Worm (Caenorhabditis elegans) whole organism, mixed stage, embryonic: ENCODE data around the gene ins-9.

Experiments
- M03D4.4 ChIP-seq: sonication (generic microtip); optimal IDR thresholded peaks from 2 replicates; lab custom pipeline; 2017; ENCODE audit warnings: mild to moderate bottlenecking, missing genetic modification characterization, missing compliant biosample characterization
- bed-3 ChIP-seq: fragments of 200-800 bp; sonication (Bioruptor generic); optimal IDR thresholded peaks from 3 replicates; lab custom pipeline; 2018; ENCODE audit warnings: mild to moderate bottlenecking, missing genetic modification characterization, moderate library complexity, missing compliant biosample characterization
- blmp-1 ChIP-seq: fragments of 150-350 bp; optimal IDR thresholded peaks from 2 replicates; lab custom pipeline; 2014; ENCODE audit warnings: missing biosample characterization, missing genetic modification characterization
- ceh-39 ChIP-seq: fragments of 150-350 bp; optimal IDR thresholded peaks from 2 replicates; lab custom pipeline; 2014; ENCODE audit warnings: missing biosample characterization, missing genetic modification characterization
- ceh-43 ChIP-seq: fragments of 200-800 bp; sonication (Bioruptor generic); optimal IDR thresholded peaks from 2 replicates; lab custom pipeline; 2018; ENCODE audit warnings: mild to moderate bottlenecking, missing genetic modification characterization, moderate library complexity, missing compliant biosample characterization
- ceh-83 ChIP-seq: fragments of 200-800 bp; sonication (Bioruptor generic); optimal IDR thresholded peaks from 2 replicates; lab custom pipeline; 2018; ENCODE audit warnings: mild to moderate bottlenecking, missing genetic modification characterization, missing compliant biosample characterization
- ces-1 ChIP-seq: fragments of 150-350 bp; optimal IDR thresholded peaks from 2 replicates; lab custom pipeline; 2014; ENCODE audit warnings: missing biosample characterization, missing genetic modification reagents, missing genetic modification characterization
- cnd-1 ChIP-seq: fragments of 200-800 bp; sonication (Bioruptor generic); optimal IDR thresholded peaks from 2 replicates; lab custom pipeline; 2018; ENCODE audit warnings: mild to moderate bottlenecking, missing genetic modification characterization, missing compliant biosample characterization
- drap-1 ChIP-seq: fragments of 200-800 bp; sonication (Bioruptor generic); optimal IDR thresholded peaks from 3 replicates; lab custom pipeline; 2018; ENCODE audit warnings: mild to moderate bottlenecking, missing genetic modification characterization, missing compliant biosample characterization
- elt-1 ChIP-seq: sonication (generic microtip); optimal IDR thresholded peaks from 2 replicates; lab custom pipeline; 2017; ENCODE audit warnings: missing genetic modification characterization, mild to moderate bottlenecking, missing compliant biosample characterization, antibody characterized with exemption, moderate library complexity, borderline replicate concordance; ENCODE audit not compliant: insufficient read depth
- elt-3 ChIP-seq: fragments of 150-350 bp; optimal IDR thresholded peaks from 2 replicates; lab custom pipeline; 2014; ENCODE audit warnings: missing biosample characterization, missing genetic modification characterization
- flh-1 ChIP-seq: fragments of 200-800 bp; sonication (Bioruptor generic); optimal IDR thresholded peaks from 2 replicates; lab custom pipeline; 2018; ENCODE audit warnings: mild to moderate bottlenecking, missing genetic modification characterization, moderate library complexity, missing compliant biosample characterization
- ham-2 ChIP-seq: fragments of 200-800 bp; sonication (Bioruptor generic); optimal IDR thresholded peaks from 2 replicates; lab custom pipeline; 2018; ENCODE audit warnings: mild to moderate bottlenecking, missing genetic modification characterization, missing compliant biosample characterization
- hlh-1 ChIP-seq: fragments of 150-350 bp; optimal IDR thresholded peaks from 2 replicates; lab custom pipeline; 2014; ENCODE audit warnings: missing biosample characterization, missing genetic modification reagents, missing genetic modification characterization
- lin-13 ChIP-seq: fragments of 150-350 bp; optimal IDR thresholded peaks from 2 replicates; lab custom pipeline; 2014; ENCODE audit warnings: missing biosample characterization, missing genetic modification characterization
- lin-32 ChIP-seq: fragments of 200-800 bp; sonication (Bioruptor generic); optimal IDR thresholded peaks from 2 replicates; lab custom pipeline; 2018; ENCODE audit warnings: mild to moderate bottlenecking, missing genetic modification characterization, missing compliant biosample characterization
- lsy-2 ChIP-seq: fragments of 150-350 bp; optimal IDR thresholded peaks from 2 replicates; lab custom pipeline; 2014; ENCODE audit warnings: missing biosample characterization, missing genetic modification characterization
- mab-5 ChIP-seq: fragments of 150-350 bp; optimal IDR thresholded peaks from 2 replicates; lab custom pipeline; 2014; ENCODE audit warnings: missing biosample characterization, missing genetic modification characterization
- mep-1 ChIP-seq: fragments of 150-350 bp; optimal IDR thresholded peaks from 2 replicates; lab custom pipeline; 2017; ENCODE audit warnings: missing biosample characterization, missing genetic modification reagents, missing genetic modification characterization, inconsistent platforms
- mls-2 ChIP-seq: sonication (generic microtip); optimal IDR thresholded peaks from 2 replicates; lab custom pipeline; 2016; ENCODE audit warnings: mild to moderate bottlenecking, missing genetic modification characterization, moderate library complexity, missing compliant biosample characterization
- nhr-2 ChIP-seq: fragments of 150-350 bp; optimal IDR thresholded peaks from 2 replicates; lab custom pipeline; 2014; ENCODE audit warnings: missing biosample characterization, missing genetic modification characterization
- nhr-237 ChIP-seq: fragments of 150-350 bp; optimal IDR thresholded peaks from 2 replicates; lab custom pipeline; 2014; ENCODE audit warnings: missing biosample characterization, missing genetic modification characterization
- nhr-28 ChIP-seq: fragments of 150-350 bp; optimal IDR thresholded peaks from 2 replicates; lab custom pipeline; 2014; ENCODE audit warnings: missing biosample characterization, missing genetic modification characterization
- pha-4 ChIP-seq: fragments of 150-350 bp; optimal IDR thresholded peaks from 2 replicates; lab custom pipeline; 2018; ENCODE audit warnings: missing biosample characterization, missing genetic modification reagents, missing genetic modification characterization
- sem-2 ChIP-seq: fragments of 200-800 bp; sonication (Bioruptor generic); optimal IDR thresholded peaks from 2 replicates; lab custom pipeline; 2018; ENCODE audit warnings: mild to moderate bottlenecking, missing genetic modification characterization, missing compliant biosample characterization
- snpc-4 ChIP-seq: fragments of 150-350 bp; optimal IDR thresholded peaks from 2 replicates; lab custom pipeline; 2014; ENCODE audit warnings: missing biosample characterization, missing genetic modification characterization
- sptf-1 ChIP-seq: sonication (generic microtip); optimal IDR thresholded peaks from 2 replicates; lab custom pipeline; 2017; ENCODE audit warnings: mild to moderate bottlenecking, missing genetic modification characterization, moderate library complexity, missing compliant biosample characterization
- tbx-8 ChIP-seq: fragments of 200-800 bp; sonication (Bioruptor generic); optimal IDR thresholded peaks from 2 replicates; lab custom pipeline; 2018; ENCODE audit warnings: mild to moderate bottlenecking, missing genetic modification characterization, moderate library complexity, missing compliant biosample characterization
- unc-120 ChIP-seq: sonication (generic microtip); optimal IDR thresholded peaks from 2 replicates; lab custom pipeline; 2017; ENCODE audit warnings: missing genetic modification characterization, missing compliant biosample characterization; ENCODE audit not compliant: poor library complexity, severe bottlenecking
- unc-39 ChIP-seq: fragments of 150-350 bp; optimal IDR thresholded peaks from 2 replicates; lab custom pipeline; 2014; ENCODE audit warnings: missing biosample characterization, missing genetic modification characterization
- unc-62 ChIP-seq: fragments of 150-350 bp; optimal IDR thresholded peaks from 2 replicates; lab custom pipeline; 2014; ENCODE audit warnings: missing biosample characterization, missing genetic modification reagents, missing genetic modification characterization
- zip-8 ChIP-seq: fragments of 150-350 bp; optimal IDR thresholded peaks from 2 replicates; lab custom pipeline; 2014; ENCODE audit warnings: missing biosample characterization, missing genetic modification characterization
- ztf-11 ChIP-seq: fragments of 150-350 bp; optimal IDR thresholded peaks from 2 replicates; lab custom pipeline; 2014; ENCODE audit warnings: missing biosample characterization, missing genetic modification characterization

The ins-9 gene

ce11 chrX:8854409-8854808 is 12.1 kb downstream of the ins-9 start:
- TF ChIP-seq ces-1 (no peak), elt-1 (no peak), unc-62 (GFP tag; lab: Kevin White, UChicago) (no peak), unc-120 (tag; lab: Kevin White, UChicago) (no peak), hlh-1 (tag; lab: Kevin White, UChicago) (no peak), M03D4.4 (tag; lab: Kevin White, UChicago) (no peak), snpc-4 (tag; lab: Kevin White, UChicago) (no peak), lin-13 (tag; lab: Kevin White, UChicago) (no peak), lin-32 (GFP tag; lab: Kevin White, UChicago) (no peak), sem-2 (GFP tag; lab: Kevin White, UChicago) (no peak), mls-2 (tag; lab: Kevin White, UChicago) (no peak), unc-39 (tag; lab: Kevin White, UChicago) (no peak), flh-1 (GFP tag; lab: Kevin White, UChicago) (no peak), drap-1 (GFP tag; lab: Kevin White, UChicago) (no peak), zip-8 (tag; lab: Kevin White, UChicago) (no peak), ham-2 (no peak), pha-4 (tag; lab: Kevin White, UChicago) (no peak), lsy-2 (tag; lab: Kevin White, UChicago) (no peak), nhr-28 (tag; lab: Kevin White, UChicago) (no peak)

DNA sequence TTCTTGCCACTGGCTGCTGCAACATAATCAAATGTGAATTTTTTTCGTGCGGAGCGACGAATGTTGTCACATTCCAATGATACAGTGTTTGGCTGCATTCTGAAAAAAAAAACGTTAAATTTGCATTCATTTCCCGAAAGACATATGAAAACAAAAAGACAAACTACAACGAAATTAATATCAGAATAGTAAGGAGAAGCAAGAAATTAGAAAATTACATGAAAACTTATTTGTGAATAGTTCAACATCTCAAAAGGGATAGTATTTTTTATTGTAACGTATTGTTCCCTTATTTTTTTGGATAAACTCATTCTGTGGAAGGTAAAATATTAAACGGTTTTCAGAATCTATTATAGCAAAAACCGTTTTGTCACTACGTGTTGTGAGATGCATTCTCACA is 12.9 kb downstream of the ins-9 start, which contains the start of gene sprp-4:
Gene sprp-4, minus strand, starts transcription at position 101 of the 400 bp plus-strand sequence.
- TF ChIP-seq zip-8 (tag; lab: Kevin White, UChicago) (no peak), lsy-2 (tag; lab: Kevin White, UChicago) (no peak), mep-1 (tag; lab: Kevin White, UChicago) (no peak), nhr-237 (tag; lab: Kevin White, UChicago) (no peak), nhr-28 (tag; lab: Kevin White, UChicago) (no peak), sptf-1 (tag; lab: Kevin White, UChicago) (no peak), ztf-11 (tag; lab: Kevin White, UChicago) (no peak), ham-2 (no peak), ceh-43 (GFP tag; lab: Kevin White, UChicago) (no peak)
- TF ChIP-seq, all 35 proteins: peak for 0

- TF ChIP-seq mab-5 (tag; lab: Kevin White, UChicago) = no peak
- no peak for TF ChIP-seq sptf-1 (tag; lab: Kevin White, UChicago)
- TF ChIP-seq bed-3 (GFP tag; lab: Kevin White, UChicago) = no peak
- TF ChIP-seq unc-120 (tag; lab: Kevin White, UChicago) = no peak
- no peak for TF ChIP-seq nhr-2 (tag; lab: Kevin White, UChicago)
- no peak for TF ChIP-seq sem-2 (GFP tag; lab: Kevin White, UChicago)
- no peak for TF ChIP-seq ceh-43 (GFP tag; lab: Kevin White, UChicago)
- no peak for TF ChIP-seq mls-2 (tag; lab: Kevin White, UChicago)
- no peak for TF ChIP-seq ztf-11 (tag; lab: Kevin White, UChicago)
- TF ChIP-seq ham-2 = no peak
- no peak for TF ChIP-seq zip-8 (tag; lab: Kevin White, UChicago)
- no peak for TF ChIP-seq ceh-39 (tag; lab: Kevin White, UChicago)
- TF ChIP-seq tbx-8 (GFP tag; lab: Kevin White, UChicago) = no peak
- TF ChIP-seq blmp-1 (tag; lab: Kevin White, UChicago) = no peak
- no peak for TF ChIP-seq elt-3 (tag; lab: Kevin White, UChicago)
- no peak for TF ChIP-seq M03D4.4 (tag; lab: Kevin White, UChicago)
- TF ChIP-seq cnd-1 (tag; lab: Kevin White, UChicago) = no peak
- TF ChIP-seq snpc-4 (tag; lab: Kevin White, UChicago) = no peak
- TF ChIP-seq unc-39 (tag; lab: Kevin White, UChicago) = no peak
Observed at ce11 chrX:8846447-8847237, 19.8 kb downstream of the ins-9 start, which contains the start of gene C28G1.10. TSS of gene C28G1.10 (plus strand) at chrX:8847122.

DNA sequence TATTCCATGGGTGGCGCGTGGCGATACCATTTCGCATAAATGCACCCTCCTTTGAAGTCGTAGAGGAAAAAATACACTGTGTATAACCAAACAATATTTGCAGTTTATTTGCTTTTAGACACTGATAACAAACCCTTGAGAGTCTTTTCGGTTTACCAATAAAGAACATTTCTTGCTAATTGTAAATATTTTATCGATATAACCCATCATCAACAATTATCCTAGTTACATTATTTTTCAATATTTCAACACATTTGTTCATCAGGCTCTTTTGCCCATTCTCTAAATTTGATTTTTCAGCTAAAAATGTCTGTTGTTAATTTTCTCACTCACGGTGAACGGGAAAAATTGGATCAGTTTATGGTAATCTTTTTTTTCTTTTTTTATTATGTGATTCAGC is 22.5 kb downstream of the ins-9 start, which contains the start of gene ubc-23:
Gene ubc-23, plus strand, starts transcription at position 301 of the 400 bp plus-strand sequence.
- TF ChIP-seq tbx-8 (GFP tag; lab: Kevin White, UChicago) = no peak
- TF ChIP-seq bed-3 (GFP tag; lab: Kevin White, UChicago) = no peak
- no peak for TF ChIP-seq snpc-4 (tag; lab: Kevin White, UChicago)
- TF ChIP-seq ceh-83 (GFP tag; lab: Kevin White, UChicago) = no peak
- TF ChIP-seq, all 35 proteins: peak for 0
